Fruit fly (Drosophila melanogaster) whole organism, embryonic: Measurements from ENCODE around the gene FASN2.

Experiments
- Abd-B ChIP-seq: fragments of 200-800 bp; sonication (Bioruptor generic); optimal IDR thresholded peaks from 2 replicates; lab custom pipeline; 2018; ENCODE audit warnings: missing biosample characterization, mild to moderate bottlenecking, missing genetic modification characterization, moderate library complexity
- Atf6 ChIP-seq: fragments of 200-800 bp; sonication (Bioruptor generic); IDR thresholded peaks from 2 replicates; pipeline ENCODE4 v1.3.6; 2022; ENCODE audit warnings: missing biosample characterization, missing genetic modification characterization
- Awh ChIP-seq: fragments of 200-800 bp; sonication (Bioruptor generic); IDR thresholded peaks from 2 replicates; pipeline ENCODE4, ENCODE4 v1.3.6; 2022; ENCODE audit warnings: missing biosample characterization, missing genetic modification characterization
- CG10979 ChIP-seq: fragments of 200-800 bp; sonication (Bioruptor generic); optimal IDR thresholded peaks from 2 replicates; lab custom pipeline; 2018; ENCODE audit warnings: missing biosample characterization, mild to moderate bottlenecking, missing genetic modification characterization, moderate library complexity
- CG12236 ChIP-seq: fragments of 200-800 bp; sonication (Bioruptor generic); optimal IDR thresholded peaks from 2 replicates; lab custom pipeline; 2016; ENCODE audit warnings: missing biosample characterization, missing genetic modification characterization
- CG14014 ChIP-seq: fragments of 200-800 bp; sonication (Bioruptor generic); IDR thresholded peaks from 2 replicates; pipeline ENCODE4 v1.3.6; 2022; ENCODE audit warnings: missing biosample characterization, missing genetic modification characterization
- CG1647 ChIP-seq: fragments of 200-800 bp; sonication (Bioruptor generic); optimal IDR thresholded peaks from 3 replicates; lab custom pipeline; 2016; ENCODE audit warnings: missing biosample characterization, missing genetic modification characterization
- CG16779 ChIP-seq: fragments of 200-800 bp; sonication (Bioruptor generic); IDR thresholded peaks from 2 replicates; pipeline ENCODE4 v1.3.6; 2022; ENCODE audit warnings: missing biosample characterization, missing genetic modification characterization
- CG17829 ChIP-seq: fragments of 200-800 bp; optimal IDR thresholded peaks from 2 replicates; lab custom pipeline; 2019; ENCODE audit warnings: missing biosample characterization, mild to moderate bottlenecking, missing genetic modification characterization, moderate library complexity
- CG1792 ChIP-seq: fragments of 200-800 bp; sonication (Bioruptor generic); optimal IDR thresholded peaks from 2 replicates; lab custom pipeline; 2016; ENCODE audit warnings: missing biosample characterization, missing genetic modification characterization
- CG32772 ChIP-seq: fragments of 200-800 bp; sonication (Bioruptor generic); IDR thresholded peaks from 2 replicates; pipeline ENCODE4 v1.3.6; 2022; ENCODE audit warnings: missing biosample characterization, missing genetic modification characterization
- CG34376 ChIP-seq: fragments of 200-800 bp; sonication (Bioruptor generic); optimal IDR thresholded peaks from 2 replicates; lab custom pipeline; 2018; ENCODE audit warnings: missing biosample characterization, mild to moderate bottlenecking, missing genetic modification characterization
- CG3726 ChIP-seq: fragments of 200-800 bp; sonication (Bioruptor generic); IDR thresholded peaks from 3 replicates; pipeline ENCODE4, ENCODE4 v1.3.6; 2022; ENCODE audit warnings: missing biosample characterization, missing genetic modification characterization
- CG3838 ChIP-seq: fragments of 200-800 bp; sonication (Bioruptor generic); optimal IDR thresholded peaks from 3 replicates; lab custom pipeline; 2016; ENCODE audit warnings: missing biosample characterization, missing genetic modification characterization
- CG6272 ChIP-seq: fragments of 200-800 bp; sonication (Bioruptor generic); IDR thresholded peaks from 2 replicates; pipeline ENCODE4 v1.3.6; 2022; ENCODE audit warnings: missing biosample characterization, missing genetic modification characterization
- CG6683 ChIP-seq: fragments of 200-800 bp; sonication (Bioruptor generic); optimal IDR thresholded peaks from 2 replicates; lab custom pipeline; 2017; ENCODE audit warnings: missing biosample characterization, mild to moderate bottlenecking, missing genetic modification characterization, missing genetic modification reagents
- CG6813 ChIP-seq: fragments of 200-800 bp; sonication (Bioruptor generic); optimal IDR thresholded peaks from 2 replicates; lab custom pipeline; 2017; ENCODE audit warnings: missing biosample characterization, missing genetic modification characterization, mild to moderate bottlenecking, moderate library complexity, missing genetic modification reagents
- CG7745 ChIP-seq: fragments of 200-800 bp; sonication (Bioruptor generic); optimal IDR thresholded peaks from 2 replicates; lab custom pipeline; 2018; ENCODE audit warnings: missing biosample characterization, mild to moderate bottlenecking, missing genetic modification characterization, moderate library complexity
- CG8089 ChIP-seq: fragments of 200-800 bp; sonication (Bioruptor generic); optimal IDR thresholded peaks from 3 replicates; lab custom pipeline; 2016; ENCODE audit warnings: missing biosample characterization, missing genetic modification characterization
- CG8388 ChIP-seq: fragments of 200-800 bp; sonication (Bioruptor generic); optimal IDR thresholded peaks from 2 replicates; lab custom pipeline; 2019; ENCODE audit warnings: missing biosample characterization, mild to moderate bottlenecking, missing genetic modification characterization, moderate library complexity
- CkIIα-i1 ChIP-seq: fragments of 200-800 bp; sonication (Bioruptor generic); IDR thresholded peaks from 2 replicates; pipeline ENCODE4 v1.3.6; 2022; ENCODE audit warnings: missing biosample characterization, missing genetic modification characterization
- D19A ChIP-seq: fragments of 200-800 bp; optimal IDR thresholded peaks from 3 replicates; lab custom pipeline; 2019; ENCODE audit warnings: missing biosample characterization, mild to moderate bottlenecking, missing genetic modification characterization, moderate library complexity
- Dad ChIP-seq: fragments of 200-800 bp; sonication (Bioruptor generic); optimal IDR thresholded peaks from 3 replicates; lab custom pipeline; 2016; ENCODE audit warnings: missing biosample characterization, missing genetic modification characterization
- Dfd ChIP-seq, 2 experiments: fragments of >200 bp; optimal IDR thresholded peaks; 2 replicates each; lab custom pipeline; 2017; ENCODE audit warnings: missing biosample characterization in 2 of 2, missing genetic modification characterization in 2 of 2
- ERR ChIP-seq: fragments of 200-800 bp; sonication (Bioruptor generic); optimal IDR thresholded peaks from 2 replicates; lab custom pipeline; 2016; ENCODE audit warnings: missing biosample characterization, missing genetic modification characterization
- Gsc ChIP-seq: fragments of 200-800 bp; sonication (Bioruptor generic); IDR thresholded peaks from 2 replicates; pipeline ENCODE4 v1.3.6; 2022; ENCODE audit warnings: missing biosample characterization, missing genetic modification characterization
- H15 ChIP-seq: fragments of 200-800 bp; sonication (Bioruptor generic); IDR thresholded peaks from 3 replicates; pipeline ENCODE4 v1.3.6; 2022; ENCODE audit warnings: missing biosample characterization, missing genetic modification characterization
- HHEX ChIP-seq: fragments of 200-800 bp; sonication (Bioruptor generic); optimal IDR thresholded peaks from 3 replicates; lab custom pipeline; 2017; ENCODE audit warnings: missing biosample characterization, mild to moderate bottlenecking, missing genetic modification characterization, missing genetic modification reagents
- NfI ChIP-seq: fragments of 200-800 bp; sonication (Bioruptor generic); optimal IDR thresholded peaks from 3 replicates; lab custom pipeline; 2018; ENCODE audit warnings: missing biosample characterization, mild to moderate bottlenecking, missing genetic modification characterization, moderate library complexity
- Pdp1 ChIP-seq, 2 experiments: fragments of 200-800 bp; sonication (Bioruptor generic); optimal IDR thresholded peaks; 3 replicates each; lab custom pipeline; 2016; ENCODE audit warnings: missing biosample characterization in 2 of 2, missing genetic modification characterization in 2 of 2, mild to moderate bottlenecking in 1 of 2, moderate library complexity in 1 of 2
- Scr ChIP-seq: fragments of 200-800 bp; sonication (Bioruptor generic); IDR thresholded peaks from 2 replicates; pipeline ENCODE4 v1.3.6; 2022; ENCODE audit warnings: missing biosample characterization, missing genetic modification characterization; ENCODE audit not compliant: partially characterized antibody
- Sry-δ ChIP-seq: fragments of 200-800 bp; sonication (Bioruptor generic); optimal IDR thresholded peaks from 2 replicates; lab custom pipeline; 2016; ENCODE audit warnings: missing biosample characterization, missing genetic modification characterization
- Taf1 ChIP-seq: fragments of 200-800 bp; sonication (Bioruptor generic); IDR thresholded peaks from 2 replicates; pipeline ENCODE4 v1.3.6; 2022; ENCODE audit warnings: missing biosample characterization, missing genetic modification characterization
- Usf ChIP-seq: fragments of 200-800 bp; sonication (Bioruptor generic); optimal IDR thresholded peaks from 2 replicates; lab custom pipeline; 2017; ENCODE audit warnings: missing genotype, missing biosample characterization, missing genetic modification characterization
- ac ChIP-seq: fragments of 200-800 bp; sonication (Bioruptor generic); optimal IDR thresholded peaks from 3 replicates; lab custom pipeline; 2017; ENCODE audit warnings: missing biosample characterization, mild to moderate bottlenecking, missing genetic modification characterization
- az2 ChIP-seq: fragments of 200-800 bp; sonication (Bioruptor generic); optimal IDR thresholded peaks from 3 replicates; lab custom pipeline; 2016; ENCODE audit warnings: missing biosample characterization, missing genetic modification characterization
- bbx ChIP-seq: fragments of 200-800 bp; sonication (Bioruptor generic); IDR thresholded peaks from 2 replicates; pipeline ENCODE4 v1.3.6; 2022; ENCODE audit warnings: missing biosample characterization, missing genetic modification characterization; ENCODE audit not compliant: partially characterized antibody
- chif ChIP-seq, 2 experiments: fragments of 200-800 bp; sonication (Bioruptor generic); optimal IDR thresholded peaks; 3 replicates each; lab custom pipeline; 2016; ENCODE audit warnings: missing biosample characterization in 2 of 2, missing genetic modification characterization in 2 of 2
- dmrt11E ChIP-seq: fragments of 200-800 bp; sonication (Bioruptor generic); optimal IDR thresholded peaks from 3 replicates; lab custom pipeline; 2018; ENCODE audit warnings: missing biosample characterization, mild to moderate bottlenecking, missing genetic modification characterization, moderate library complexity
- dysf ChIP-seq: fragments of 200-800 bp; sonication (Bioruptor generic); IDR thresholded peaks from 3 replicates; pipeline ENCODE4 v1.3.6; 2022; ENCODE audit warnings: missing biosample characterization, missing genetic modification characterization
- ems ChIP-seq: fragments of 200-800 bp; sonication (Bioruptor generic); optimal IDR thresholded peaks from 3 replicates; lab custom pipeline; 2016; ENCODE audit warnings: missing biosample characterization, missing genetic modification characterization
- ham ChIP-seq: fragments of 200-800 bp; sonication (Bioruptor generic); IDR thresholded peaks from 2 replicates; pipeline ENCODE4 v1.3.6; 2022; ENCODE audit warnings: missing biosample characterization, missing genetic modification characterization
- hbn ChIP-seq: fragments of 200-800 bp; sonication (Bioruptor generic); IDR thresholded peaks from 2 replicates; pipeline ENCODE4 v1.3.6; 2022; ENCODE audit warnings: missing biosample characterization, missing genetic modification characterization; ENCODE audit not compliant: partially characterized antibody
- knrl ChIP-seq: fragments of 200-800 bp; sonication (Bioruptor generic); IDR thresholded peaks from 3 replicates; pipeline ENCODE4 v1.3.6; 2022; ENCODE audit warnings: missing biosample characterization, missing genetic modification characterization; ENCODE audit not compliant: partially characterized antibody
- pan ChIP-seq, 4 experiments: fragments of >200 bp in 3 of 4; fragments of 200-800 bp in 1 of 4; sonication (Bioruptor generic) in 1 of 4; optimal IDR thresholded peaks in 3 of 4; IDR thresholded peaks in 1 of 4; 2 replicates each; pipeline versions ENCODE4 v1.3.6 to Lab custom; 2017 to 2022; ENCODE audit warnings: missing biosample characterization in 2 of 4, missing genetic modification characterization in 2 of 4, mixed read lengths in 1 of 4
- phol ChIP-seq: fragments of 200-800 bp; sonication (Bioruptor generic); optimal IDR thresholded peaks from 3 replicates; lab custom pipeline; 2018; ENCODE audit warnings: missing biosample characterization, mild to moderate bottlenecking, missing genetic modification characterization, moderate library complexity
- run ChIP-seq: fragments of 200-800 bp; sonication (Bioruptor generic); optimal IDR thresholded peaks from 3 replicates; lab custom pipeline; 2018; ENCODE audit warnings: missing biosample characterization, mild to moderate bottlenecking, missing genetic modification characterization
- salm ChIP-seq: fragments of 200-800 bp; sonication (Bioruptor generic); optimal IDR thresholded peaks from 2 replicates; lab custom pipeline; 2018; ENCODE audit warnings: missing biosample characterization, mild to moderate bottlenecking, missing genetic modification characterization
- unpg ChIP-seq: fragments of 200-800 bp; sonication (Bioruptor generic); optimal IDR thresholded peaks from 3 replicates; lab custom pipeline; 2018; ENCODE audit warnings: missing biosample characterization, mild to moderate bottlenecking, missing genetic modification characterization, moderate library complexity
- zen2 ChIP-seq: fragments of 200-800 bp; sonication (Bioruptor generic); IDR thresholded peaks from 3 replicates; pipeline ENCODE4 v1.3.6; 2022; ENCODE audit warnings: missing biosample characterization, missing genetic modification characterization; ENCODE audit not compliant: partially characterized antibody

Gene FASN2

DNA sequence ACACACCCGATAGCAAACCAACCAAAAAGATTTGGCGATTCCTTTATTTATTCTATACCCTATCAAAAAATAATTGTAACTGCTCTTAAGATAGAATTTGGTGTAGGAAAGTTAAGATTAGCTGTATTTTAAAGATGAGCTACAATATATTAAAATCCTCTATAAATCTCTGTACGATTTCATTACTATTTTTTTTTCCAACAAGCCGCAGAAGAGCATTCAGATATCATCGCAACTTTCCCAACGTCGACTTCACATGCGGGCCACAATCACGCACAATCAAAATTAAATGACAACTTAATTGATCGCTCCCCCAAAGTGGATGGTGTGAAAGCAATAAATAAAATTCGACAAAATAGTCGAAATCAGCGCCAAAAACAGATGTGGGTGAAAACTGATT lies 48.8 kb downstream of the FASN2 start (continued):
- TF ChIP-seq run (tag; lab: Kevin White, UChicago) (no peak), ERR (GFP tag; lab: Kevin White, UChicago) (no peak), ac (GFP tag; lab: Kevin White, UChicago) (no peak), dmrt11E (tag; lab: Kevin White, UChicago) (no peak), CG34376 (GFP tag; lab: Kevin White, UChicago) (no peak), CG8089 (no peak), az2 (peak; percentile 23), CG8388 (GFP tag; lab: Kevin White, UChicago) (no peak), D19A (peak; percentile 92), Taf1 (GFP tag; lab: Robert Waterston, UW) (no peak), H15 (GFP tag; lab: Robert Waterston, UW) (0 out of 3 replicates have a peak, but pooled peaks have one; percentile 43), CkIIα-i1 (GFP tag; lab: Robert Waterston, UW) (no peak), pan (optimal IDR thresholded peaks at IDR 0.05; lab: Kevin White, UChicago) (no peak), pan (GFP tag; optimal IDR thresholded peaks at IDR 0.05 in 1 of 2, IDR thresholded peaks at IDR 0.05 in 1 of 2) (peak in 1 of 2 experiments; percentile 52), CG3838 (GFP tag; lab: Kevin White, UChicago) (no peak), CG16779 (GFP tag; lab: Robert Waterston, UW) (no peak), CG17829 (tag; lab: Kevin White, UChicago) (no peak), Dad (GFP tag; lab: Kevin White, UChicago) (no peak), Usf (GFP tag; lab: Kevin White, UChicago) (no peak), CG12236 (no peak), knrl (GFP tag; lab: Robert Waterston, UW) (no peak), dysf (GFP tag; lab: Robert Waterston, UW) (peak; percentile 69), CG6683 (GFP tag; lab: Kevin White, UChicago) (no peak), CG1647 (GFP tag; lab: Kevin White, UChicago) (no peak), hbn (no peak), unpg (peak; percentile 31), Awh (GFP tag; lab: Robert Waterston, UW) (no peak), bbx (no peak), Dfd (GFP tag; optimal IDR thresholded peaks at IDR 0.05; lab: Kevin White, UChicago) (no peak), CG10979 (peak; percentile 31), CG1792 (GFP tag; lab: Kevin White, UChicago) (no peak), CG6272 (GFP tag; lab: Robert Waterston, UW) (no peak), CG6813 (no peak), ems (GFP tag; lab: Kevin White, UChicago) (no peak), NfI (GFP tag; lab: Kevin White, UChicago) (peak; percentile 17), Pdp1 (GFP tag; optimal IDR thresholded peaks at IDR 0.05; lab: Kevin White, UChicago) (peak in 1 of 2 experiments; percentile 21), CG32772 (GFP tag; lab: Robert Waterston, UW) (peak; percentile 27; the same call in 1 of the 2 replicates), CG3726 (GFP tag; lab: Robert Waterston, UW) (no peak), zen2 (GFP tag; lab: Robert Waterston, UW) (no peak), Abd-B (peak; percentile 0), Gsc (GFP tag; lab: Robert Waterston, UW) (no peak), Atf6 (no peak), CG7745 (tag; lab: Kevin White, UChicago) (no peak), Scr (no peak), Sry-δ (no peak), salm (no peak), phol (tag; lab: Kevin White, UChicago) (peak; percentile 31), HHEX (GFP tag; lab: Kevin White, UChicago) (no peak), chif (GFP tag; optimal IDR thresholded peaks at IDR 0.05; lab: Kevin White, UChicago) (peak in 1 of 2 experiments; percentile 4), CG14014 (no peak), ham (GFP tag; lab: Robert Waterston, UW) (no peak)
